Fruit fly (Drosophila melanogaster) whole organism, embryonic: ENCODE data around the gene CG9672.

Experiments
- Antp ChIP-seq: fragments of 200-800 bp; sonication (Bioruptor generic); optimal IDR thresholded peaks from 3 replicates; lab custom pipeline; 2016; ENCODE audit warnings: missing biosample characterization, missing genetic modification characterization
- CG10209 ChIP-seq: fragments of 200-800 bp; sonication (Bioruptor generic); optimal IDR thresholded peaks from 3 replicates; lab custom pipeline; 2017; ENCODE audit warnings: missing biosample characterization, mild to moderate bottlenecking, missing genetic modification characterization, missing genetic modification reagents
- CG12299 ChIP-seq: fragments of 200-800 bp; sonication (Bioruptor generic); optimal IDR thresholded peaks from 2 replicates; lab custom pipeline; 2018; ENCODE audit warnings: missing biosample characterization, mild to moderate bottlenecking, missing genetic modification characterization
- CG12942 ChIP-seq: fragments of 200-800 bp; sonication (Bioruptor generic); optimal IDR thresholded peaks from 3 replicates; lab custom pipeline; 2016; ENCODE audit warnings: missing biosample characterization, missing genetic modification characterization
- CG13624 ChIP-seq: fragments of 200-800 bp; sonication (Bioruptor generic); optimal IDR thresholded peaks from 2 replicates; lab custom pipeline; 2016; ENCODE audit warnings: missing biosample characterization, missing genetic modification characterization
- CG15479 ChIP-seq: fragments of 200-800 bp; sonication (Bioruptor generic); optimal IDR thresholded peaks from 3 replicates; lab custom pipeline; 2019; ENCODE audit warnings: missing biosample characterization, mild to moderate bottlenecking, missing genetic modification characterization, moderate library complexity
- CG15514 ChIP-seq: fragments of 200-800 bp; sonication (Bioruptor generic); optimal IDR thresholded peaks from 3 replicates; lab custom pipeline; 2017; ENCODE audit warnings: missing biosample characterization, missing genetic modification characterization, mild to moderate bottlenecking, moderate library complexity, missing genetic modification reagents
- CG1603 ChIP-seq: fragments of 200-800 bp; sonication (Bioruptor generic); optimal IDR thresholded peaks from 2 replicates; lab custom pipeline; 2019; ENCODE audit warnings: missing biosample characterization, mild to moderate bottlenecking, missing genetic modification characterization, moderate library complexity
- CG2116 ChIP-seq: fragments of 200-800 bp; sonication (Bioruptor generic); optimal IDR thresholded peaks from 3 replicates; lab custom pipeline; 2018; ENCODE audit warnings: missing biosample characterization, mild to moderate bottlenecking, missing genetic modification characterization
- CG2120 ChIP-seq: fragments of 200-800 bp; sonication (Bioruptor generic); optimal IDR thresholded peaks from 3 replicates; lab custom pipeline; 2016; ENCODE audit warnings: missing biosample characterization, missing genetic modification characterization
- CG30431 ChIP-seq: fragments of 200-800 bp; sonication (Bioruptor generic); optimal IDR thresholded peaks from 2 replicates; lab custom pipeline; 2017; ENCODE audit warnings: missing biosample characterization, missing genetic modification characterization
- CG6254 ChIP-seq: fragments of 200-800 bp; sonication (Bioruptor generic); optimal IDR thresholded peaks from 3 replicates; lab custom pipeline; 2017; ENCODE audit warnings: mild to moderate bottlenecking, missing biosample characterization, missing genetic modification reagents, missing genetic modification characterization
- CG7271 ChIP-seq: fragments of 200-800 bp; sonication (Bioruptor generic); optimal IDR thresholded peaks from 2 replicates; lab custom pipeline; 2018; ENCODE audit warnings: missing biosample characterization, mild to moderate bottlenecking, missing genetic modification characterization, moderate library complexity
- CG7556 ChIP-seq: fragments of 200-800 bp; sonication (Bioruptor generic); optimal IDR thresholded peaks from 2 replicates; lab custom pipeline; 2017; ENCODE audit warnings: missing biosample characterization, mild to moderate bottlenecking, missing genetic modification characterization
- CG7839 ChIP-seq: fragments of 200-800 bp; sonication (Bioruptor generic); optimal IDR thresholded peaks from 3 replicates; lab custom pipeline; 2018; ENCODE audit warnings: missing biosample characterization, mild to moderate bottlenecking, missing genetic modification characterization, moderate library complexity
- CG9727 ChIP-seq: fragments of 200-800 bp; sonication (Bioruptor generic); optimal IDR thresholded peaks from 3 replicates; lab custom pipeline; 2017; ENCODE audit warnings: missing biosample characterization, mild to moderate bottlenecking, missing genetic modification characterization
- CHES-1-like ChIP-seq: fragments of 200-800 bp; sonication (Bioruptor generic); optimal IDR thresholded peaks from 2 replicates; lab custom pipeline; 2016; ENCODE audit warnings: missing biosample characterization, missing genetic modification characterization
- CTCF ChIP-seq: fragments of 200-800 bp; sonication (Bioruptor generic); optimal IDR thresholded peaks from 2 replicates; lab custom pipeline; 2017; ENCODE audit warnings: missing biosample characterization, mild to moderate bottlenecking, missing genetic modification characterization, moderate library complexity
- Dfd ChIP-seq, 2 experiments: fragments of >200 bp; optimal IDR thresholded peaks; 2 replicates each; lab custom pipeline; 2017; ENCODE audit warnings: missing biosample characterization in 2 of 2, missing genetic modification characterization in 2 of 2
- Dll ChIP-seq: fragments of 200-800 bp; sonication (Bioruptor generic); IDR thresholded peaks from 4 replicates; pipeline ENCODE4 v1.3.6; 2022; ENCODE audit warnings: missing biosample characterization, missing genetic modification characterization; ENCODE audit not compliant: partially characterized antibody
- Ets65A ChIP-seq: fragments of 200-800 bp; sonication (Bioruptor generic); peaks from one replicate; lab custom pipeline; 2016; ENCODE audit warnings: missing biosample characterization, missing genetic modification characterization
- Fer1 ChIP-seq: fragments of 200-800 bp; sonication (Bioruptor generic); optimal IDR thresholded peaks from 2 replicates; lab custom pipeline; 2017; ENCODE audit warnings: missing biosample characterization, mild to moderate bottlenecking, missing genetic modification characterization
- Hmx ChIP-seq: fragments of 200-800 bp; sonication (Bioruptor generic); optimal IDR thresholded peaks from 2 replicates; lab custom pipeline; 2016; ENCODE audit warnings: missing biosample characterization, missing genetic modification characterization
- Hr51 ChIP-seq, 2 experiments: fragments of 200-800 bp; sonication (Bioruptor generic); optimal IDR thresholded peaks; 2 replicates in 1 of 2; 3 replicates in 1 of 2; lab custom pipeline; 2016 to 2018; ENCODE audit warnings: missing biosample characterization in 2 of 2, missing genetic modification characterization in 2 of 2, mild to moderate bottlenecking in 1 of 2, moderate library complexity in 1 of 2
- Med ChIP-seq: fragments of 200-800 bp; sonication (Bioruptor generic); peaks from one replicate; lab custom pipeline; 2016; ENCODE audit warnings: missing biosample characterization, missing genetic modification characterization, mild to moderate bottlenecking, inconsistent platforms, moderate library complexity
- Meics ChIP-seq: fragments of 200-800 bp; sonication (Bioruptor generic); optimal IDR thresholded peaks from 2 replicates; lab custom pipeline; 2017; ENCODE audit warnings: missing biosample characterization, mild to moderate bottlenecking, missing genetic modification characterization
- Mrtf ChIP-seq: fragments of 200-800 bp; sonication (Bioruptor generic); IDR thresholded peaks from 3 replicates; pipeline ENCODE4 v1.3.6; 2022; ENCODE audit warnings: missing biosample characterization, missing genetic modification characterization
- NFAT ChIP-seq: fragments of 200-800 bp; sonication (Bioruptor generic); IDR thresholded peaks from 2 replicates; pipeline ENCODE4 v1.3.6; 2022; ENCODE audit warnings: missing biosample characterization, missing genetic modification characterization
- ase ChIP-seq: fragments of 200-800 bp; sonication (Bioruptor generic); IDR thresholded peaks from 3 replicates; pipeline ENCODE4 v1.3.6; 2022; ENCODE audit warnings: missing biosample characterization, missing genetic modification characterization
- crp ChIP-seq, 2 experiments: fragments of 200-800 bp; sonication (Bioruptor generic); optimal IDR thresholded peaks; 2 replicates in 1 of 2; 3 replicates in 1 of 2; lab custom pipeline; 2017; ENCODE audit warnings: missing biosample characterization in 2 of 2, missing genetic modification characterization in 2 of 2, mild to moderate bottlenecking in 1 of 2, moderate library complexity in 1 of 2
- da ChIP-seq: fragments of 200-800 bp; sonication (Bioruptor generic); optimal IDR thresholded peaks from 2 replicates; lab custom pipeline; 2016; ENCODE audit warnings: missing biosample characterization, missing genetic modification characterization
- gfzf ChIP-seq: fragments of 200-800 bp; sonication (Bioruptor generic); optimal IDR thresholded peaks from 2 replicates; lab custom pipeline; 2016; ENCODE audit warnings: missing biosample characterization, mild to moderate bottlenecking, missing genetic modification characterization, moderate library complexity
- gro ChIP-seq: fragments of 200-800 bp; sonication (Bioruptor generic); optimal IDR thresholded peaks from 2 replicates; lab custom pipeline; 2016; ENCODE audit warnings: missing biosample characterization, missing genetic modification characterization
- ken ChIP-seq: fragments of 200-800 bp; sonication (Bioruptor generic); IDR thresholded peaks from 3 replicates; pipeline ENCODE4 v1.3.6; 2022; ENCODE audit warnings: missing biosample characterization, missing genetic modification characterization
- knrl ChIP-seq: fragments of 200-800 bp; sonication (Bioruptor generic); IDR thresholded peaks from 3 replicates; pipeline ENCODE4 v1.3.6; 2022; ENCODE audit warnings: missing biosample characterization, missing genetic modification characterization; ENCODE audit not compliant: partially characterized antibody
- lilli ChIP-seq: fragments of 200-800 bp; sonication (Bioruptor generic); optimal IDR thresholded peaks from 3 replicates; lab custom pipeline; 2016; ENCODE audit warnings: missing biosample characterization, missing genetic modification characterization
- maf-S ChIP-seq: fragments of 200-800 bp; sonication (Bioruptor generic); optimal IDR thresholded peaks from 2 replicates; lab custom pipeline; 2016; ENCODE audit warnings: missing biosample characterization, missing genetic modification characterization
- otp ChIP-seq: fragments of 200-800 bp; sonication (Bioruptor generic); IDR thresholded peaks from 3 replicates; pipeline ENCODE4, ENCODE4 v1.3.6; 2022; ENCODE audit warnings: missing biosample characterization, missing genetic modification characterization
- prd ChIP-seq, 3 experiments: fragments of >200 bp in 2 of 3; fragments of 200-800 bp in 1 of 3; sonication (Bioruptor generic) in 1 of 3; optimal IDR thresholded peaks in 2 of 3; IDR thresholded peaks in 1 of 3; 2 replicates in 2 of 3; 3 replicates in 1 of 3; pipeline versions ENCODE4 v1.3.6 to Lab custom; 2017 to 2022; ENCODE audit warnings: missing biosample characterization in 1 of 3, missing genetic modification characterization in 1 of 3
- pum ChIP-seq: fragments of 200-800 bp; sonication (Bioruptor generic); optimal IDR thresholded peaks from 2 replicates; lab custom pipeline; 2016; ENCODE audit warnings: missing biosample characterization, missing genetic modification characterization
- ranshi ChIP-seq: fragments of 200-800 bp; sonication (Bioruptor generic); IDR thresholded peaks from 2 replicates; pipeline ENCODE4 v1.3.6; 2022; ENCODE audit warnings: missing biosample characterization, missing genetic modification characterization
- row ChIP-seq: fragments of 200-800 bp; sonication (Bioruptor generic); IDR thresholded peaks from 3 replicates; pipeline ENCODE4 v1.3.6; 2022; ENCODE audit warnings: missing biosample characterization, missing genetic modification characterization
- salm ChIP-seq: fragments of 200-800 bp; sonication (Bioruptor generic); optimal IDR thresholded peaks from 2 replicates; lab custom pipeline; 2018; ENCODE audit warnings: missing biosample characterization, mild to moderate bottlenecking, missing genetic modification characterization
- sd ChIP-seq: fragments of 200-800 bp; sonication (Bioruptor generic); optimal IDR thresholded peaks from 3 replicates; lab custom pipeline; 2018; ENCODE audit warnings: missing biosample characterization, mild to moderate bottlenecking, missing genetic modification characterization, moderate library complexity
- sens ChIP-seq: fragments of 200-800 bp; sonication (Bioruptor generic); peaks from one replicate; lab custom pipeline; 2016; ENCODE audit warnings: missing biosample characterization, missing genetic modification characterization
- sqz ChIP-seq: fragments of 200-800 bp; sonication (Bioruptor generic); optimal IDR thresholded peaks from 3 replicates; lab custom pipeline; 2018; ENCODE audit warnings: missing biosample characterization, mild to moderate bottlenecking, missing genetic modification characterization
- trem ChIP-seq: fragments of 200-800 bp; optimal IDR thresholded peaks from 3 replicates; lab custom pipeline; 2019; ENCODE audit warnings: missing biosample characterization, mild to moderate bottlenecking, missing genetic modification characterization, moderate library complexity
- tx ChIP-seq: fragments of 200-800 bp; sonication (Bioruptor generic); optimal IDR thresholded peaks from 2 replicates; lab custom pipeline; 2016; ENCODE audit warnings: missing biosample characterization, missing genetic modification characterization
- vvl ChIP-seq: fragments of 200-800 bp; sonication (Bioruptor generic); IDR thresholded peaks from 2 replicates; pipeline ENCODE4 v1.3.6; 2022; ENCODE audit warnings: missing biosample characterization, missing genetic modification characterization

CG9672 gene

dm6 chrX:16687400-16688105 lies 19.1 kb downstream of the CG9672 start (continued):
- TF ChIP-seq Fer1 (GFP tag; lab: Kevin White, UChicago) = peak; percentile 33
- TF ChIP-seq Meics (GFP tag; lab: Kevin White, UChicago) = peak; percentile 1
- peak; percentile 15 for TF ChIP-seq CG9727 (GFP tag; lab: Kevin White, UChicago)
- TF ChIP-seq Mrtf (GFP tag; lab: Robert Waterston, UW) = no peak
- no peak for TF ChIP-seq maf-S (GFP tag; lab: Kevin White, UChicago)
- peak; percentile 5 for TF ChIP-seq CG7839 (tag; lab: Kevin White, UChicago)
- peak; percentile 17 for TF ChIP-seq CG2120 (GFP tag; lab: Kevin White, UChicago)
- peak; percentile 76 for TF ChIP-seq Ets65A (GFP tag; lab: Kevin White, UChicago)
- TF ChIP-seq Med (GFP tag; lab: Kevin White, UChicago) = peak; percentile 36
- TF ChIP-seq salm = no peak
- no peak for TF ChIP-seq prd (optimal IDR thresholded peaks at IDR 0.05; lab: Kevin White, UChicago)
- no peak for TF ChIP-seq prd (GFP tag; IDR thresholded peaks at IDR 0.05; lab: Robert Waterston, UW)
- TF ChIP-seq sens (GFP tag; lab: Kevin White, UChicago) = peak; percentile 78
- no peak for TF ChIP-seq CG1603 (tag; lab: Kevin White, UChicago)
- TF ChIP-seq row (GFP tag; lab: Robert Waterston, UW) = 0 out of 3 replicates have a peak, but pooled peaks have one; percentile 24
- peak; percentile 13 for TF ChIP-seq gfzf (GFP tag; lab: Kevin White, UChicago)
- peak; percentile 3 for TF ChIP-seq CG7556 (GFP tag; lab: Kevin White, UChicago)
- no peak for TF ChIP-seq CG2116 (GFP tag; lab: Kevin White, UChicago)
- TF ChIP-seq knrl = no peak
- TF ChIP-seq CG15514 (GFP tag; lab: Kevin White, UChicago) = peak; percentile 24

DNA sequence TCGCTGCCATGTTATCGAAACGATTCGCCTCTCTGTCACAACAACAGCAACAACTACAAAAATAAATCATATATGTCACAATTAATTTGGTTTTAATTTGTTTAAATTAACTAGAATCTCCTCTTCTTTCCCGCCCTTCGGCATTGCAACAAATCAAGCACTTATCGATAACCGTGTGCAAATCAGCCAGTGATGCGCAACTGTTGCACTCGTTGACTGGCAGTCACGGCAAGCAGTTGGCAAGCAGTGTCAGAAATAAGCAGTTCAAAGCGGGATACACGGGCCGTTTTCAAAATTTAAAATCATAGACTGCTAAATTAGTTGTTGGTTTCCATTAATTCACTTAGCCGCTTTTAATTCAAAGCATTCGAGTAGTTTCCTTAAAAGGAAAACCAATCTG lies 22.9 kb downstream of the CG9672 start, which contains the start of gene Axs:
Gene Axs (minus strand): TSS at position 131 of the 400 bp plus-strand sequence.
- TF ChIP-seq sd (tag; lab: Kevin White, UChicago) = peak; percentile 18
- peak in 1 of 2 experiments; percentile 32 for TF ChIP-seq crp (GFP tag; optimal IDR thresholded peaks at IDR 0.05; lab: Kevin White, UChicago)
- no peak for TF ChIP-seq sqz (GFP tag; lab: Kevin White, UChicago)
- peak; percentile 94 for TF ChIP-seq CG15479
- TF ChIP-seq trem (tag; lab: Kevin White, UChicago) = peak; percentile 61
- TF ChIP-seq Dfd (GFP tag; optimal IDR thresholded peaks at IDR 0.05; lab: Kevin White, UChicago) = peak in 1 of 2 experiments; percentile 31
- TF ChIP-seq CTCF (GFP tag; lab: Kevin White, UChicago) = peak; percentile 21
- peak; percentile 9 for TF ChIP-seq pum
- TF ChIP-seq tx (GFP tag; lab: Kevin White, UChicago) = peak; percentile 30
- no peak for TF ChIP-seq CG6254 (GFP tag; lab: Kevin White, UChicago)
- no peak for TF ChIP-seq CG30431 (GFP tag; lab: Kevin White, UChicago)
- peak; percentile 56 for TF ChIP-seq lilli (GFP tag; lab: Kevin White, UChicago)
- TF ChIP-seq Hmx (GFP tag; lab: Kevin White, UChicago) = no peak
- TF ChIP-seq gro (GFP tag; lab: Kevin White, UChicago) = peak; percentile 51
- TF ChIP-seq ase (GFP tag; lab: Robert Waterston, UW) = no peak
- TF ChIP-seq CG7271 = no peak
- peak; percentile 40; the same call in 1 of the 2 replicates for TF ChIP-seq NFAT
- TF ChIP-seq CG12299 = no peak
- peak; percentile 76 for TF ChIP-seq vvl
- peak; percentile 6 for TF ChIP-seq CG13624 (GFP tag; lab: Kevin White, UChicago)
- no peak for TF ChIP-seq CG10209 (GFP tag; lab: Kevin White, UChicago)
- TF ChIP-seq CG12942 = no peak
- peak; percentile 62; the same call in 2 of the 4 replicates for TF ChIP-seq Dll
- TF ChIP-seq da (GFP tag; lab: Kevin White, UChicago) = no peak
- no peak for TF ChIP-seq otp (GFP tag; lab: Robert Waterston, UW)
- peak in 1 of 2 experiments; percentile 3 for TF ChIP-seq Hr51 (GFP tag; optimal IDR thresholded peaks at IDR 0.05; lab: Kevin White, UChicago)
- no peak for TF ChIP-seq ken
- TF ChIP-seq Antp (GFP tag; lab: Kevin White, UChicago) = peak; percentile 45
- no peak for TF ChIP-seq ranshi (GFP tag; lab: Robert Waterston, UW)
- peak; percentile 53 for TF ChIP-seq CHES-1-like (GFP tag; lab: Kevin White, UChicago)
